Worm (Caenorhabditis elegans) whole organism, midembryonic: ENCODE measurements around the gene C56E6.7.

Experiments used
- T22C8.4 ChIP-seq: fragments of 200-800 bp; sonication (Bioruptor generic); IDR thresholded peaks from 2 replicates; pipeline ENCODE4 v1.3.6; 2022; ENCODE audit warnings: missing genetic modification characterization, missing compliant biosample characterization
- cog-1 ChIP-seq: sonication (generic microtip); optimal IDR thresholded peaks from 2 replicates; lab custom pipeline; 2016; ENCODE audit warnings: missing genetic modification characterization, missing compliant biosample characterization
- flt-1 ChIP-seq: fragments of 200-800 bp; sonication (Bioruptor generic); IDR thresholded peaks from 2 replicates; pipeline ENCODE4 v1.3.6; 2022; ENCODE audit warnings: missing genetic modification characterization, missing compliant biosample characterization
- klf-2 ChIP-seq: fragments of 200-800 bp; sonication (Bioruptor generic); conservative IDR thresholded peaks from 2 replicates; pipeline ENCODE4 v1.3.6; 2022; ENCODE audit warnings: missing genetic modification reagents, missing genetic modification characterization, missing compliant biosample characterization
- med-1 ChIP-seq: sonication (generic microtip); optimal IDR thresholded peaks from 2 replicates; lab custom pipeline; 2017; ENCODE audit warnings: missing genetic modification characterization, mild to moderate bottlenecking, missing compliant biosample characterization, antibody characterized with exemption, missing genetic modification reagents; ENCODE audit not compliant: insufficient read depth
- ref-1 ChIP-seq: fragments of 200-800 bp; sonication (Bioruptor generic); conservative IDR thresholded peaks from 2 replicates; pipeline ENCODE4 v1.3.6; 2022; ENCODE audit warnings: missing genetic modification reagents, missing genetic modification characterization, missing compliant biosample characterization
- tab-1 ChIP-seq: fragments of 200-800 bp; sonication (Bioruptor generic); IDR thresholded peaks from 2 replicates; pipeline ENCODE4 v1.3.6; 2022; ENCODE audit warnings: missing genetic modification characterization, missing compliant biosample characterization
- ztf-23 ChIP-seq: fragments of 200-800 bp; sonication (Bioruptor generic); IDR thresholded peaks from 2 replicates; pipeline ENCODE4 v1.3.6; 2022; ENCODE audit warnings: missing genetic modification reagents, missing genetic modification characterization, missing compliant biosample characterization
- ztf-29 ChIP-seq: fragments of 200-800 bp; sonication (Bioruptor generic); IDR thresholded peaks from 2 replicates; pipeline ENCODE4 v1.3.6; 2022; ENCODE audit warnings: missing genetic modification reagents, missing genetic modification characterization, missing compliant biosample characterization

The C56E6.7 gene

ce11 chrII:6486344-6486743 lies 30.0 kb upstream of the C56E6.7 start:
- TF ChIP-seq tab-1 (no peak), ref-1 (GFP tag; lab: Robert Waterston, UW) (no peak), med-1 (GFP tag; lab: Kevin White, UChicago) (no peak), flt-1 (GFP tag; lab: Robert Waterston, UW) (no peak), cog-1 (tag; lab: Kevin White, UChicago) (no peak), ztf-23 (no peak), T22C8.4 (GFP tag; lab: Robert Waterston, UW) (no peak), klf-2 (GFP tag; lab: Robert Waterston, UW) (no peak), ztf-29 (GFP tag; lab: Robert Waterston, UW) (no peak)

ce11 chrII:6489711-6490184 lies 26.6 kb upstream of the C56E6.7 start, which contains the start of the genes snr-3 and rsp-5:
TSS of gene snr-3 (minus strand) at chrII:6489761.
TSS of gene rsp-5 (plus strand) at chrII:6490165.
- TF ChIP-seq klf-2 (GFP tag; lab: Robert Waterston, UW) (no peak), ztf-29 (GFP tag; lab: Robert Waterston, UW) (no peak), ztf-23 (no peak), T22C8.4 (GFP tag; lab: Robert Waterston, UW) (no peak), tab-1 (no peak), ref-1 (GFP tag; lab: Robert Waterston, UW) (no peak), flt-1 (GFP tag; lab: Robert Waterston, UW) (no peak), med-1 (GFP tag; lab: Kevin White, UChicago) (no peak), cog-1 (tag; lab: Kevin White, UChicago) (no peak)

- no peak for TF ChIP-seq T22C8.4 (GFP tag; lab: Robert Waterston, UW)
- TF ChIP-seq tab-1 = no peak
- TF ChIP-seq klf-2 (GFP tag; lab: Robert Waterston, UW) = no peak
- no peak for TF ChIP-seq ztf-29 (GFP tag; lab: Robert Waterston, UW)
- TF ChIP-seq flt-1 (GFP tag; lab: Robert Waterston, UW) = no peak
- TF ChIP-seq ztf-23 = no peak
- TF ChIP-seq med-1 (GFP tag; lab: Kevin White, UChicago) = no peak
- TF ChIP-seq cog-1 (tag; lab: Kevin White, UChicago) = no peak
- no peak for TF ChIP-seq ref-1 (GFP tag; lab: Robert Waterston, UW)
Observed at ce11 chrII:6491187-6491586, 25.2 kb upstream of the C56E6.7 start.

- peak; percentile 65; the same call in 1 of the 2 replicates for TF ChIP-seq tab-1
- TF ChIP-seq flt-1 (GFP tag; lab: Robert Waterston, UW) = peak; percentile 64; the same call in 1 of the 2 replicates
- TF ChIP-seq cog-1 (tag; lab: Kevin White, UChicago) = peak; percentile 29
- no peak for TF ChIP-seq T22C8.4 (GFP tag; lab: Robert Waterston, UW)
- no peak for TF ChIP-seq ref-1 (GFP tag; lab: Robert Waterston, UW)
- TF ChIP-seq ztf-29 (GFP tag; lab: Robert Waterston, UW) = peak; percentile 7; the same call in 1 of the 2 replicates
- peak; percentile 64; the same call in 1 of the 2 replicates for TF ChIP-seq ztf-23
- no peak; the same call in 1 of the 2 replicates for TF ChIP-seq klf-2 (GFP tag; lab: Robert Waterston, UW)
- no peak for TF ChIP-seq med-1 (GFP tag; lab: Kevin White, UChicago)
Observed at ce11 chrII:6491817-6492452, 24.4 kb upstream of the C56E6.7 start, which contains the start of the genes T28D9.11 and T28D9.1. TSS of gene T28D9.11 (minus strand) at chrII:6491993. TSS of gene T28D9.1 (plus strand) at chrII:6492402.

ce11 chrII:6493139-6493538 lies 23.2 kb upstream of the C56E6.7 start:
- TF ChIP-seq klf-2 (GFP tag; lab: Robert Waterston, UW) (no peak), ztf-23 (no peak), cog-1 (tag; lab: Kevin White, UChicago) (no peak), ztf-29 (GFP tag; lab: Robert Waterston, UW) (no peak), T22C8.4 (GFP tag; lab: Robert Waterston, UW) (no peak), med-1 (GFP tag; lab: Kevin White, UChicago) (no peak), tab-1 (no peak), flt-1 (GFP tag; lab: Robert Waterston, UW) (no peak), ref-1 (GFP tag; lab: Robert Waterston, UW) (no peak)

- TF ChIP-seq T22C8.4 (GFP tag; lab: Robert Waterston, UW) (no peak), ztf-23 (no peak), med-1 (GFP tag; lab: Kevin White, UChicago) (no peak), ztf-29 (GFP tag; lab: Robert Waterston, UW) (no peak), cog-1 (tag; lab: Kevin White, UChicago) (no peak), tab-1 (no peak), flt-1 (GFP tag; lab: Robert Waterston, UW) (no peak), klf-2 (GFP tag; lab: Robert Waterston, UW) (no peak), ref-1 (GFP tag; lab: Robert Waterston, UW) (no peak)
Observed at ce11 chrII:6493709-6494326, 22.6 kb upstream of the C56E6.7 start.

ce11 chrII:6496496-6496895 lies 19.9 kb upstream of the C56E6.7 start:
- TF ChIP-seq tab-1 (no peak), med-1 (GFP tag; lab: Kevin White, UChicago) (no peak), flt-1 (GFP tag; lab: Robert Waterston, UW) (no peak)

- TF ChIP-seq klf-2 (GFP tag; lab: Robert Waterston, UW) (no peak), T22C8.4 (GFP tag; lab: Robert Waterston, UW) (no peak), ztf-29 (GFP tag; lab: Robert Waterston, UW) (no peak), flt-1 (GFP tag; lab: Robert Waterston, UW) (no peak), ztf-23 (no peak), med-1 (GFP tag; lab: Kevin White, UChicago) (no peak), ref-1 (GFP tag; lab: Robert Waterston, UW) (no peak), cog-1 (tag; lab: Kevin White, UChicago) (no peak), tab-1 (no peak)
Observed at ce11 chrII:6497137-6497536, 19.2 kb upstream of the C56E6.7 start.
